Fruit fly (Drosophila melanogaster): ENCODE data around the gene CG3808.

The CG3808 gene

DNA sequence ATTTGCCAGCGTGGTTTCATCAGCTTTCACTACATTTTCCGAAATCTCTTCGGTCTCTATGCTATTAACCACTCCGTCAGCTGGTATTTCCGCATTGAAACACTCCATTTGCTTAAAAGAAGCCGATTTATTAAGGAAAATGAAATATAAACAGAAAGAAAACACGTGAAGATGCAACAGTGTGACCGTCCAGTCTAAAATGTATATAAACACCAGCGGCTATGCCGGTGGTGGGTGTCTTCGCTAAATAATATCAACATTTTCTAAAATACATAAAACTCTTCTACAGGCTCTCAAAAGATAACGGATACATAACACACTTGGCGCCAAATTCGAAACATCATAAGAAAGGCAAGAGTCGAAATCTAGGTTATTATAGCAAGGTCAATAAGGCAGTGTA, at the start of gene CG3808 (continued):
- TF ChIP-seq cwo (GFP tag; optimal IDR thresholded peaks at IDR 0.05) = peak; percentile 86
- TF ChIP-seq CHES-1-like (GFP tag; optimal IDR thresholded peaks at IDR 0.05) = peak; percentile 86
- peak; percentile 44 for TF ChIP-seq NC2β (GFP tag; optimal IDR thresholded peaks at IDR 0.05)
- no peak for TF ChIP-seq ham (GFP tag; IDR thresholded peaks at IDR 0.05)
- peak; percentile 1 for TF ChIP-seq CG10979 (tag; optimal IDR thresholded peaks at IDR 0.05)
- TF ChIP-seq Dp (GFP tag; optimal IDR thresholded peaks at IDR 0.05) = peak; percentile 100
- TF ChIP-seq slbo (GFP tag; IDR thresholded peaks at IDR 0.05) = peak; percentile 20; the same call in 1 of the 2 replicates
- TF ChIP-seq tgo (GFP tag; IDR thresholded peaks at IDR 0.05) = peak; percentile 21; the same call in 1 of the 3 replicates
- TF ChIP-seq psq (GFP tag; optimal IDR thresholded peaks at IDR 0.05) = peak; percentile 89
- TF ChIP-seq CG8290 (GFP tag; optimal IDR thresholded peaks at IDR 0.05) = peak; percentile 5
- peak in 1 of 2 experiments; percentile 63 for TF ChIP-seq CG8290 (tag; optimal IDR thresholded peaks at IDR 0.05)
- TF ChIP-seq Side (GFP tag; optimal IDR thresholded peaks at IDR 0.05) = peak; percentile 47
- TF ChIP-seq CG14441 (GFP tag; IDR thresholded peaks at IDR 0.05) = peak; percentile 38; the same call in 1 of the 2 replicates
- peak; percentile 18 to 49 for TF ChIP-seq Pdp1 (GFP tag; optimal IDR thresholded peaks at IDR 0.05)
- peak; percentile 95 for TF ChIP-seq pzg (GFP tag; optimal IDR thresholded peaks at IDR 0.05)
- TF ChIP-seq Ets97D (GFP tag; optimal IDR thresholded peaks at IDR 0.05) = peak; percentile 89
- peak; percentile 11 for TF ChIP-seq pnt (GFP tag; optimal IDR thresholded peaks at IDR 0.05)
- no peak for TF ChIP-seq Trl (optimal IDR thresholded peaks at IDR 0.05)
- TF ChIP-seq Trl (GFP tag; optimal IDR thresholded peaks at IDR 0.05) = peak; percentile 7
- peak; percentile 52 for TF ChIP-seq YL-1 (GFP tag; optimal IDR thresholded peaks at IDR 0.05)
- peak; percentile 33 for TF ChIP-seq CG2120 (GFP tag; optimal IDR thresholded peaks at IDR 0.05)
- peak; percentile 91 for TF ChIP-seq HmgD (GFP tag; optimal IDR thresholded peaks at IDR 0.05)
- no peak for TF ChIP-seq CG8388 (GFP tag; optimal IDR thresholded peaks at IDR 0.05)
- peak; percentile 38 for TF ChIP-seq CG12659 (GFP tag; optimal IDR thresholded peaks at IDR 0.05)
- peak; percentile 40 for TF ChIP-seq Fer1 (GFP tag; optimal IDR thresholded peaks at IDR 0.05)
- no peak for TF ChIP-seq salm (tag; optimal IDR thresholded peaks at IDR 0.05)
- TF ChIP-seq gfzf (GFP tag; optimal IDR thresholded peaks at IDR 0.05) = peak; percentile 98
- 0 out of 3 replicates have a peak, but pooled peaks have one; percentile 24 for TF ChIP-seq ken (GFP tag; IDR thresholded peaks at IDR 0.05)
- TF ChIP-seq zfh2 (GFP tag; optimal IDR thresholded peaks at IDR 0.05) = peak; percentile 36
- TF ChIP-seq p53 (GFP tag; optimal IDR thresholded peaks at IDR 0.05) = peak; percentile 67
- no peak for TF ChIP-seq CG1024 (GFP tag; IDR thresholded peaks at IDR 0.05)
- TF ChIP-seq chif (GFP tag; optimal IDR thresholded peaks at IDR 0.05) = peak in 1 of 2 experiments; percentile 6
- TF ChIP-seq Mad (GFP tag; optimal IDR thresholded peaks at IDR 0.05) = peak; percentile 39
- peak; percentile 14 for TF ChIP-seq CG13624 (GFP tag; optimal IDR thresholded peaks at IDR 0.05)
- TF ChIP-seq Dll (GFP tag; IDR thresholded peaks at IDR 0.05; ENCODE audit: partially characterized antibody) = 0 out of 4 replicates have a peak, but pooled peaks have one; percentile 18
- peak; percentile 22 for TF ChIP-seq her (GFP tag; optimal IDR thresholded peaks at IDR 0.05)
- TF ChIP-seq ara (GFP tag; IDR thresholded peaks at IDR 0.05) = 0 out of 2 replicates have a peak, but pooled peaks have one; percentile 15

DNA sequence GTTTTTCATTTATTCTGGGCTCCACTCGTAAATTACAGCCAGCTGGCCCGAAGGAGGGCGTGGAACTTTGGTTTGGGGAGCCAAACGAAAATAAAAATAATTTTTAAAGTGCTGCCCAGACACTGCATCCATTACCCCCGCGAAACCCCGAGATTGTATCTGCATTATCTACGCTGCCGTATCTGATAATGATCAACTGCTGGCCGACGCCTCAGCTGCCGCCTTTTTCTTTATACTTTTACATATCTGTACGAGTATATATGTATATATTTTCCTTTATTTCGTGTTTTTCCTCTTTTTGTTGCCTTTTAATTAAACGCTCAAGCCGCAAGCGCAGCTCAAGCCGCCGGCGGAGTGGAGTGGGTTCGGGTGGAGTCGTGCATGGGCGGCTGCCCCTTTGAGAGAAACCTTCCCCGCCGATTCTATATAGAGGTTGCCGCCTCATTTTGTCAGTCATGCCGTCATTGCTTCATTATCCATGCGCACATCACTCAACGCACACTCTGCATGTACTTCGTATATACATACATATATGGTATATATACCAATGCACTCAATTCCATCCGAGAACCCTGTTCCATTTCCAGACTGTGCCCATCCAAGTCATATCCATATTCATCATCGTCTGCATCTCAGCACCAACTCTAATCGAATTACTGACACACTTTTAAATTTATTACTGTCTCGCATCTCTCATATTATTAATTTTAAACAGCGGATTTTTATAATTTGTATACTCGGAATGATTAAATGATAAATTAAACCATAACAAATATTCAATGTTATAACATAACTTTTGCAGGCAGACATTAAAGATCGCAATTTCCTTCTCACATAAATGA, 49.5 kb upstream of the CG3808 start:
- TF ChIP-seq CG4617 (GFP tag; optimal IDR thresholded peaks at IDR 0.05; ENCODE audit: borderline replicate concordance) = no peak
- 0 out of 3 replicates have a peak, but pooled peaks have one; percentile 32 for TF ChIP-seq CG2199 (GFP tag; IDR thresholded peaks at IDR 0.05)
- peak; percentile 56 for TF ChIP-seq sens (GFP tag)
- no peak for TF ChIP-seq CG12769 (tag; optimal IDR thresholded peaks at IDR 0.05)
- TF ChIP-seq so (GFP tag; IDR thresholded peaks at IDR 0.05) = 0 out of 3 replicates have a peak, but pooled peaks have one; percentile 20
- TF ChIP-seq grn (GFP tag; optimal IDR thresholded peaks at IDR 0.05) = peak; percentile 86
- TF ChIP-seq cg (GFP tag; optimal IDR thresholded peaks at IDR 0.05) = peak; percentile 17
- peak; percentile 5 for TF ChIP-seq kni (GFP tag; optimal IDR thresholded peaks at IDR 0.05)
- no peak for TF ChIP-seq CG2129 (GFP tag; IDR thresholded peaks at IDR 0.05; ENCODE audit: partially characterized antibody)
- peak; percentile 86 for TF ChIP-seq z (GFP tag; IDR thresholded peaks at IDR 0.05)
- TF ChIP-seq CG8281 (tag; optimal IDR thresholded peaks at IDR 0.05) = peak; percentile 95
